Worm (Caenorhabditis elegans) whole organism, L4 larva: ENCODE data around the gene cyn-12.

Source experiments
- F10B5.3 ChIP-seq: sonication (generic microtip); optimal IDR thresholded peaks from 2 replicates; lab custom pipeline; 2016; ENCODE audit warnings: mild to moderate bottlenecking, missing genetic modification characterization, missing compliant biosample characterization
- F26F4.8 ChIP-seq: fragments of 200-800 bp; sonication (Bioruptor generic); conservative IDR thresholded peaks from 2 replicates; pipeline ENCODE4 v1.3.6; 2022; ENCODE audit warnings: missing genetic modification characterization, missing compliant biosample characterization
- F37D6.2 ChIP-seq: sonication (generic microtip); optimal IDR thresholded peaks from 2 replicates; lab custom pipeline; 2016; ENCODE audit warnings: mild to moderate bottlenecking, missing genetic modification characterization, missing compliant biosample characterization
- T20F7.1 ChIP-seq: fragments of 200-800 bp; sonication (Bioruptor generic); optimal IDR thresholded peaks from 2 replicates; lab custom pipeline; 2018; ENCODE audit warnings: mild to moderate bottlenecking, missing genetic modification characterization, missing compliant biosample characterization
- T26A8.4 ChIP-seq: fragments of 200-800 bp; sonication (Bioruptor generic); IDR thresholded peaks from 2 replicates; pipeline ENCODE4 v1.3.6; 2022; ENCODE audit warnings: missing genetic modification characterization, missing compliant biosample characterization
- Y105C5A.15 ChIP-seq: fragments of 200-800 bp; sonication (Bioruptor generic); IDR thresholded peaks from 2 replicates; pipeline ENCODE4 v1.3.6; 2022; ENCODE audit warnings: missing genetic modification characterization, missing compliant biosample characterization
- aha-1 ChIP-seq: fragments of 150-350 bp; peaks from one replicate; lab custom pipeline; 2014; ENCODE audit warnings: missing biosample characterization, missing genetic modification characterization
- ama-1 ChIP-seq: fragments of 150-350 bp; optimal IDR thresholded peaks from 2 replicates; lab custom pipeline; 2014; ENCODE audit warnings: inconsistent platforms, mixed read lengths
- ceh-82 ChIP-seq: sonication (generic microtip); optimal IDR thresholded peaks from 2 replicates; lab custom pipeline; 2017; ENCODE audit warnings: missing biosample characterization, missing genetic modification characterization
- ces-1 ChIP-seq: fragments of 150-350 bp; sonication (generic microtip); optimal IDR thresholded peaks from 4 replicates; lab custom pipeline; 2014; ENCODE audit warnings: missing biosample characterization, missing genetic modification reagents, missing genetic modification characterization
- ctbp-1 ChIP-seq: fragments of 200-800 bp; sonication (Bioruptor generic); IDR thresholded peaks from 2 replicates; pipeline ENCODE4 v1.3.6; 2022; ENCODE audit warnings: missing genetic modification reagents, missing genetic modification characterization, missing compliant biosample characterization
- daf-16 ChIP-seq, 3 experiments: sonication (generic microtip); optimal IDR thresholded peaks; 2 replicates each; lab custom pipeline; 2016 to 2017; ENCODE audit warnings: missing genetic modification characterization in 3 of 3, missing genetic modification reagents in 3 of 3, mild to moderate bottlenecking in 2 of 3, missing compliant biosample characterization in 2 of 3, missing biosample characterization in 1 of 3, moderate library complexity in 1 of 3
- dpl-1 ChIP-seq: fragments of 150-350 bp; optimal IDR thresholded peaks from 2 replicates; lab custom pipeline; 2014; ENCODE audit warnings: missing biosample characterization, missing genetic modification reagents, missing genetic modification characterization
- duxl-1 ChIP-seq: sonication (generic microtip); optimal IDR thresholded peaks from 2 replicates; lab custom pipeline; 2016; ENCODE audit warnings: mild to moderate bottlenecking, missing genetic modification characterization, moderate library complexity, missing compliant biosample characterization; ENCODE audit not compliant: poor library complexity
- dve-1 ChIP-seq: sonication (generic microtip); optimal IDR thresholded peaks from 2 replicates; lab custom pipeline; 2017; ENCODE audit warnings: antibody characterized with exemption, mild to moderate bottlenecking, missing genetic modification characterization, missing compliant biosample characterization; ENCODE audit not compliant: insufficient read depth
- egl-43 ChIP-seq: fragments of 200-800 bp; sonication (Bioruptor generic); IDR thresholded peaks from 2 replicates; pipeline ENCODE4 v1.3.6; 2022; ENCODE audit warnings: missing genetic modification reagents, missing genetic modification characterization, missing compliant biosample characterization
- fkh-10 ChIP-seq: fragments of 150-350 bp; optimal IDR thresholded peaks from 2 replicates; lab custom pipeline; 2014; ENCODE audit warnings: missing biosample characterization, missing genetic modification reagents, missing genetic modification characterization
- fos-1 ChIP-seq: fragments of 150-350 bp; optimal IDR thresholded peaks from 2 replicates; lab custom pipeline; 2014; ENCODE audit warnings: missing biosample characterization, missing genetic modification characterization
- gei-8 ChIP-seq: fragments of 200-800 bp; sonication (Bioruptor generic); optimal IDR thresholded peaks from 2 replicates; lab custom pipeline; 2018; ENCODE audit warnings: mild to moderate bottlenecking, missing genetic modification characterization, missing compliant biosample characterization
- hlh-11 ChIP-seq: fragments of 200-800 bp; sonication (Bioruptor generic); optimal IDR thresholded peaks from 2 replicates; lab custom pipeline; 2018; ENCODE audit warnings: mild to moderate bottlenecking, missing genetic modification characterization, missing compliant biosample characterization
- hmg-1.1 ChIP-seq: fragments of 200-800 bp; sonication (Bioruptor generic); IDR thresholded peaks from 2 replicates; pipeline ENCODE4 v1.3.6; 2022; ENCODE audit warnings: missing genetic modification reagents, missing genetic modification characterization, missing compliant biosample characterization
- jun-1 ChIP-seq: fragments of 150-350 bp; optimal IDR thresholded peaks from 2 replicates; lab custom pipeline; 2014; ENCODE audit warnings: missing biosample characterization, missing genetic modification reagents, missing genetic modification characterization
- lin-13 ChIP-seq: fragments of 150-350 bp; optimal IDR thresholded peaks from 2 replicates; lab custom pipeline; 2014; ENCODE audit warnings: missing biosample characterization, missing genetic modification reagents, missing genetic modification characterization
- lin-38 ChIP-seq: fragments of 200-800 bp; sonication (Bioruptor generic); IDR thresholded peaks from 2 replicates; pipeline ENCODE4 v1.3.6; 2022; ENCODE audit warnings: missing genetic modification reagents, missing genetic modification characterization, missing compliant biosample characterization
- lsy-2 ChIP-seq, 2 experiments: fragments of 150-350 bp in 1 of 2; sonication (generic microtip) in 1 of 2; optimal IDR thresholded peaks; 2 replicates each; lab custom pipeline; 2014 to 2017; ENCODE audit warnings: missing biosample characterization in 2 of 2, missing genetic modification characterization in 2 of 2
- mdl-1 ChIP-seq, 2 experiments: fragments of 150-350 bp in 1 of 2; sonication (generic microtip) in 1 of 2; optimal IDR thresholded peaks; 2 replicates each; lab custom pipeline; 2014 to 2017; ENCODE audit warnings: missing biosample characterization in 2 of 2, missing genetic modification characterization in 2 of 2
- mes-2 ChIP-seq: sonication (generic microtip); optimal IDR thresholded peaks from 2 replicates; lab custom pipeline; 2016; ENCODE audit warnings: missing genotype, mild to moderate bottlenecking, missing genetic modification characterization, missing compliant biosample characterization; ENCODE audit not compliant: poor library complexity, severe bottlenecking
- nhr-102 ChIP-seq: sonication (generic microtip); optimal IDR thresholded peaks from 2 replicates; lab custom pipeline; 2016; ENCODE audit warnings: mild to moderate bottlenecking, missing genetic modification characterization, moderate library complexity, missing compliant biosample characterization
- nhr-11 ChIP-seq: fragments of 150-350 bp; optimal IDR thresholded peaks from 2 replicates; lab custom pipeline; 2014; ENCODE audit warnings: missing biosample characterization, missing genetic modification characterization
- nhr-111 ChIP-seq: fragments of 200-800 bp; sonication (Bioruptor generic); optimal IDR thresholded peaks from 2 replicates; lab custom pipeline; 2018; ENCODE audit warnings: mild to moderate bottlenecking, missing genetic modification characterization, missing compliant biosample characterization
- nhr-25 ChIP-seq: sonication (generic microtip); optimal IDR thresholded peaks from 2 replicates; lab custom pipeline; 2017; ENCODE audit warnings: missing genetic modification characterization, mild to moderate bottlenecking, missing compliant biosample characterization, antibody characterized with exemption, moderate library complexity, borderline replicate concordance; ENCODE audit not compliant: insufficient read depth
- nhr-28 ChIP-seq: fragments of 150-350 bp; optimal IDR thresholded peaks from 2 replicates; lab custom pipeline; 2014; ENCODE audit warnings: missing biosample characterization, missing genetic modification characterization
- nhr-42 ChIP-seq: fragments of 200-800 bp; sonication (Bioruptor generic); IDR thresholded peaks from 2 replicates; pipeline ENCODE4 v1.3.6; 2022; ENCODE audit warnings: missing genetic modification characterization, missing compliant biosample characterization
- nhr-48 ChIP-seq: sonication (generic microtip); optimal IDR thresholded peaks from 2 replicates; lab custom pipeline; 2016; ENCODE audit warnings: mild to moderate bottlenecking, missing genetic modification characterization, missing compliant biosample characterization
- nhr-6 ChIP-seq: fragments of 150-350 bp; optimal IDR thresholded peaks from 2 replicates; lab custom pipeline; 2014; ENCODE audit warnings: missing biosample characterization, missing genetic modification characterization
- nhr-77 ChIP-seq: fragments of 150-350 bp; optimal IDR thresholded peaks from 2 replicates; lab custom pipeline; 2014; ENCODE audit warnings: missing biosample characterization, missing genetic modification characterization
- rbr-2 ChIP-seq: sonication (generic microtip); optimal IDR thresholded peaks from 2 replicates; lab custom pipeline; 2016; ENCODE audit warnings: missing genotype, missing genetic modification characterization, missing compliant biosample characterization
- snpc-1.2 ChIP-seq: fragments of 200-800 bp; sonication (Bioruptor generic); IDR thresholded peaks from 2 replicates; pipeline ENCODE4 v1.3.6; 2022; ENCODE audit warnings: missing genetic modification reagents, missing genetic modification characterization, missing compliant biosample characterization
- snpc-4 ChIP-seq: fragments of 150-350 bp; optimal IDR thresholded peaks from 2 replicates; lab custom pipeline; 2014; ENCODE audit warnings: missing biosample characterization, missing genetic modification characterization
- unc-62 ChIP-seq, 3 experiments: fragments of 150-350 bp in 1 of 3; sonication (generic microtip); optimal IDR thresholded peaks in 2 of 3; peaks in 1 of 3; 1 replicate in 1 of 3; 2 replicates in 2 of 3; lab custom pipeline; 2014 to 2017; ENCODE audit warnings: missing biosample characterization in 3 of 3, missing genetic modification characterization in 3 of 3, missing genetic modification reagents in 3 of 3, missing genotype in 1 of 3
- vab-7 ChIP-seq: fragments of 200-800 bp; sonication (Bioruptor generic); IDR thresholded peaks from 2 replicates; pipeline ENCODE4 v1.3.6; 2022; ENCODE audit warnings: missing genetic modification reagents, missing genetic modification characterization, missing compliant biosample characterization
- zip-11 ChIP-seq: fragments of 200-800 bp; sonication (Bioruptor generic); IDR thresholded peaks from 2 replicates; pipeline ENCODE4 v1.3.6; 2022; ENCODE audit warnings: missing genetic modification characterization, missing compliant biosample characterization
- zip-2 ChIP-seq: fragments of 150-350 bp; optimal IDR thresholded peaks from 2 replicates; lab custom pipeline; 2014; ENCODE audit warnings: missing biosample characterization, missing genetic modification characterization

cyn-12 gene

DNA sequence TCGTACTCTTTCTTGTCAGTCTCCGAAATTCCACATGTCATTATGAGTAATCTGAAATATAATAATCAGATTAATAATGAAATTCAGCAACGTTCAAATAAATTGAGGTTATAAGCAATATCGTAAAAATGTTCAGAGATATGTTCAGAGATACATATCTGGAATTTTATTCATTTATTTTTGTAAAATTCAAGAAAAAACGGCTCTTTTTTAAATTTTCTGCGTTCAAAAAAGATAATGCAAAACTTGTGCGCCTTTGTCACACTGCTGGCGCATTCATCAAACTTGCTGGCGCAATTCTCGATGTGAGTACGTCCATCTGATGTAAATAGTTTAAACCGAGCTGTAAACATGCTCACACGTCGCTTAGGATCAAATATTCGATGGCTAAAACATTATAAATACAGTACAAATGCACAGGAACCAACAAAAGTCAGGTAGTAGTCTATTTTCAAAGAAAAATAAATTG, 29.8 kb downstream of the cyn-12 start, which contains the start of the genes rde-8 and ZC477.3:
Gene rde-8, minus strand, starts transcription at position 51 of the 469 bp plus-strand sequence.
Gene ZC477.3, plus strand, starts transcription at position 282 of the 469 bp plus-strand sequence.
- TF ChIP-seq nhr-28 (peak; percentile 18), nhr-102 (tag; lab: Kevin White, UChicago) (peak; percentile 42), zip-11 (GFP tag; lab: Robert Waterston, UW) (no peak), nhr-25 (tag; lab: Kevin White, UChicago) (no peak), snpc-4 (tag; lab: Kevin White, UChicago) (no peak), F10B5.3 (tag; lab: Kevin White, UChicago) (no peak), nhr-111 (GFP tag; lab: Kevin White, UChicago) (no peak), zip-2 (tag; lab: Kevin White, UChicago) (no peak), hmg-1.1 (GFP tag; lab: Robert Waterston, UW) (0 out of 2 replicates have a peak, but pooled peaks have one; percentile 60), Y105C5A.15 (no peak), gei-8 (GFP tag; lab: Kevin White, UChicago) (no peak), F26F4.8 (GFP tag; lab: Robert Waterston, UW) (no peak), fkh-10 (no peak), nhr-77 (tag; lab: Kevin White, UChicago) (no peak), ces-1 (GFP tag; lab: Kevin White, UChicago) (no peak), rbr-2 (tag; lab: Kevin White, UChicago) (peak; percentile 59), daf-16 (GFP tag; optimal IDR thresholded peaks at IDR 0.05; lab: Kevin White, UChicago) (peak in 1 of 2 experiments; percentile 67), daf-16 (tag; optimal IDR thresholded peaks at IDR 0.05; lab: Kevin White, UChicago) (peak; percentile 68), ceh-82 (tag; lab: Kevin White, UChicago) (no peak), nhr-48 (tag; lab: Kevin White, UChicago) (peak; percentile 38), T20F7.1 (peak; percentile 54), lsy-2 (tag; optimal IDR thresholded peaks at IDR 0.05; lab: Kevin White, UChicago) (peak in 1 of 2 experiments; percentile 88), jun-1 (tag; lab: Kevin White, UChicago) (peak; percentile 28), egl-43 (GFP tag; lab: Robert Waterston, UW) (no peak), F37D6.2 (tag; lab: Kevin White, UChicago) (peak; percentile 23), lin-13 (GFP tag; lab: Kevin White, UChicago) (peak; percentile 4), mdl-1 (tag; optimal IDR thresholded peaks at IDR 0.05; lab: Kevin White, UChicago) (no peak), aha-1 (tag; lab: Kevin White, UChicago) (peak; percentile 87), unc-62 (GFP tag; optimal IDR thresholded peaks at IDR 0.05 in 1 of 2; lab: Kevin White, UChicago) (peak in 1 of 2 experiments; percentile 64), unc-62 (tag; optimal IDR thresholded peaks at IDR 0.05; lab: Kevin White, UChicago) (no peak), nhr-11 (tag; lab: Kevin White, UChicago) (peak; percentile 3), nhr-42 (no peak), fos-1 (no peak), nhr-6 (tag; lab: Kevin White, UChicago) (peak; percentile 24), lin-38 (peak; percentile 79), dve-1 (tag; lab: Kevin White, UChicago) (peak; percentile 68), hlh-11 (tag; lab: Kevin White, UChicago) (no peak), ctbp-1 (GFP tag; lab: Robert Waterston, UW) (no peak), ama-1 (lab: Kevin White, UChicago) (peak; percentile 10), duxl-1 (tag; lab: Kevin White, UChicago) (no peak), snpc-1.2 (GFP tag; lab: Robert Waterston, UW) (0 out of 2 replicates have a peak, but pooled peaks have one; percentile 52), T26A8.4 (GFP tag; lab: Robert Waterston, UW) (no peak; the same call in 1 of the 2 replicates), vab-7 (GFP tag; lab: Robert Waterston, UW) (no peak), dpl-1 (peak; percentile 75), mes-2 (peak; percentile 81)
